Worm (Caenorhabditis elegans): Measurements from ENCODE around the gene srh-104.

DNA sequence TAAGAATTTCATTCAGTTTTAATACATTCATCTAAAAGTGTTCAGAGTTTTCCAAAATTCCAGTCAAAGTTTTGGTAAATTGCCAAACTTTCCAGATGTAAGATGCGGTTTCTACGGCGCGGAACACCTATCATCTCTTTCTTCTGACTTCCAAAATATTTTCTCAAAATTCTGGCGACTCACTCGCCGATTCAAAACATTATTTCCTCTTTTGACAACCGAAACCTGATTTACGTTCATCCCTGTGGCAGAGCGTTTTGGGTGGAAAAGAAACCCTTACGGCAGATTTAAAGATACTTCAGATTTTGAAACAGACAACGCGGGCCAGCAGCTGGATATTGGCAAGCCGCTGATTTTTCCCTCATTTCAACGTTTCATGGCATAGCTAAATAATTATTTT, 46.0 kb downstream of the srh-104 start, which contains the start of gene F11A5.5:
- TF ChIP-seq ztf-11 (tag; optimal IDR thresholded peaks at IDR 0.05) (no peak), unc-62 (GFP tag; optimal IDR thresholded peaks at IDR 0.05 in 1 of 2) (no peak), unc-62 (tag; optimal IDR thresholded peaks at IDR 0.05) (no peak)

Measured in whole organism, L4 larva.